Worm (Caenorhabditis elegans) whole organism, L1 larva: ENCODE data around the gene T23F2.5.

ENCODE experiments used
- fkh-10 ChIP-seq: sonication (generic microtip); optimal IDR thresholded peaks from 2 replicates; lab custom pipeline; 2017; ENCODE audit warnings: missing biosample characterization, missing genetic modification reagents, missing genetic modification characterization
- lir-3 ChIP-seq: sonication (generic microtip); optimal IDR thresholded peaks from 2 replicates; lab custom pipeline; 2016; ENCODE audit warnings: mild to moderate bottlenecking, missing genetic modification characterization, moderate library complexity, missing compliant biosample characterization; ENCODE audit not compliant: poor library complexity
- mep-1 ChIP-seq: fragments of 150-350 bp; optimal IDR thresholded peaks from 2 replicates; lab custom pipeline; 2014; ENCODE audit warnings: missing biosample characterization, missing genetic modification characterization
- nhr-12 ChIP-seq: sonication (generic microtip); optimal IDR thresholded peaks from 2 replicates; lab custom pipeline; 2017; ENCODE audit warnings: missing biosample characterization, missing genetic modification characterization
- nhr-237 ChIP-seq: fragments of 150-350 bp; optimal IDR thresholded peaks from 2 replicates; lab custom pipeline; 2014; ENCODE audit warnings: missing biosample characterization, missing genetic modification characterization
- nhr-28 ChIP-seq: fragments of 150-350 bp; optimal IDR thresholded peaks from 2 replicates; lab custom pipeline; 2014; ENCODE audit warnings: missing biosample characterization, missing genetic modification characterization
- nhr-90 ChIP-seq: sonication (generic microtip); optimal IDR thresholded peaks from 2 replicates; lab custom pipeline; 2016; ENCODE audit warnings: mild to moderate bottlenecking, missing genetic modification characterization, missing compliant biosample characterization; ENCODE audit not compliant: poor library complexity
- pax-3 ChIP-seq: fragments of 200-800 bp; sonication (Bioruptor generic); optimal IDR thresholded peaks from 2 replicates; lab custom pipeline; 2018; ENCODE audit warnings: mild to moderate bottlenecking, missing genetic modification characterization, moderate library complexity, missing compliant biosample characterization
- rnt-1 ChIP-seq: sonication (generic microtip); optimal IDR thresholded peaks from 2 replicates; lab custom pipeline; 2016; ENCODE audit warnings: mild to moderate bottlenecking, missing genetic modification characterization, moderate library complexity, missing compliant biosample characterization
- unc-62 ChIP-seq: fragments of 150-350 bp; optimal IDR thresholded peaks from 2 replicates; lab custom pipeline; 2014; ENCODE audit warnings: missing biosample characterization, missing genetic modification reagents, missing genetic modification characterization
- zag-1 ChIP-seq: fragments of 150-350 bp; optimal IDR thresholded peaks from 2 replicates; lab custom pipeline; 2014; ENCODE audit warnings: missing biosample characterization, missing genetic modification characterization
- ztf-11 ChIP-seq, 2 experiments: sonication (generic microtip); optimal IDR thresholded peaks; 2 replicates each; lab custom pipeline; 2016 to 2017; ENCODE audit warnings: missing genetic modification characterization in 2 of 2, missing biosample characterization in 1 of 2, missing compliant biosample characterization in 1 of 2

DNA sequence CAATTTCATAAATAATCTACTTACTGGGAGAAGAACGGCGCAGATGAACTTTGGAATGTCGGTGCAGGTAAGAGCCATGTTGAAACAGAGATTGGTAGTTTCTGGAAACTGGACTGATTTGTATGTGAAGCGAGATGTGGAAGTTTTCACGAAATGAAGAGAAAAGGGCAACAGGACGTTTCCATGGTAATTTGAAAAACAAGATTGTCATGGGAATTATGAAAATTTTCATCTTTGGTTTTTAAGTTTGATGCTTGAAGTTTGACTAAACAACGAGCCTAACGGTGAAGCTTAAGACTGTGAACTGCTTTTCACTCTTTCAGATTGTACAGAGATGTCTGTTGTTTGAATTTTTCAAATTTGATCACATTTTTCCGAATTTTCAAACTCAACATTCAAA is 4.7 kb downstream of the T23F2.5 start, which contains the start of gene T23F2.3:
- TF ChIP-seq fkh-10 (GFP tag; lab: Kevin White, UChicago) (no peak), nhr-90 (tag; lab: Kevin White, UChicago) (no peak), nhr-12 (tag; lab: Kevin White, UChicago) (no peak), nhr-237 (no peak), pax-3 (tag; lab: Kevin White, UChicago) (no peak), mep-1 (tag; lab: Kevin White, UChicago) (no peak), rnt-1 (tag; lab: Kevin White, UChicago) (no peak), unc-62 (GFP tag; lab: Kevin White, UChicago) (no peak), lir-3 (no peak), nhr-28 (tag; lab: Kevin White, UChicago) (no peak), zag-1 (no peak), ztf-11 (tag; optimal IDR thresholded peaks at IDR 0.05; lab: Kevin White, UChicago) (no peak)
